Fruit fly (Drosophila melanogaster): ENCODE results near the gene CG43061.

Gene CG43061

DNA sequence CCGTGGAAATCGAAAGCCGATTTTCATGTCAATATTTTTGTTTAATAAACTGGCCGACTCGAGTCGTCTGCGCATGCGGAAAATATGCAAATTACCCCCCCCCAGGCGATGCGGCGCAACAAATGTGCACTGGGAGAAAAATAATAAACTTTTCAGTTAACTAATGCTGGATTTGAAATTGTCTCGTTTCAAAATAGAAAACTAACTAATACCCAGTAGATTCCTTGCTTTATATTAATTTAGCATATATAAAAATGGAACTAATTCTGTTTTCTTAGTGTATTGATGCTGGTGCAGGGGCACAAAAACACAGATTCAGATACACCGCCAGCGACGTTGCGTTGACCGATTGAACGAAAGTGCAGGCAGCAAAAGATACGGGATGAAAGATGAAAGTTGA is 11.6 kb upstream of the CG43061 start (continued):
- no peak for TF ChIP-seq gce (GFP tag; IDR thresholded peaks at IDR 0.05)
- TF ChIP-seq CG8388 (GFP tag; optimal IDR thresholded peaks at IDR 0.05) = peak; percentile 27
- TF ChIP-seq Hr51 (GFP tag; optimal IDR thresholded peaks at IDR 0.05) = no peak
- no peak for TF ChIP-seq sug (tag; optimal IDR thresholded peaks at IDR 0.05)
- TF ChIP-seq Ravus (GFP tag; IDR thresholded peaks at IDR 0.05) = no peak
- TF ChIP-seq bowl (GFP tag; IDR thresholded peaks at IDR 0.05) = no peak
- no peak for TF ChIP-seq mam (GFP tag; optimal IDR thresholded peaks at IDR 0.05)
- 0 out of 3 replicates have a peak, but pooled peaks have one; percentile 11 for TF ChIP-seq row (GFP tag; IDR thresholded peaks at IDR 0.05)
- peak; percentile 41 for TF ChIP-seq sisA (GFP tag; IDR thresholded peaks at IDR 0.05)
- no peak for TF ChIP-seq Spps (tag; optimal IDR thresholded peaks at IDR 0.05)
- peak; percentile 45 for TF ChIP-seq CG1603 (tag; optimal IDR thresholded peaks at IDR 0.05)
- TF ChIP-seq CG11504 (tag; optimal IDR thresholded peaks at IDR 0.05) = peak; percentile 62
- TF ChIP-seq CG17361 (GFP tag; IDR thresholded peaks at IDR 0.05) = peak; percentile 23; the same call in 1 of the 3 replicates
- TF ChIP-seq Ssrp (tag; optimal IDR thresholded peaks at IDR 0.05) = peak; percentile 10
- TF ChIP-seq bbx (GFP tag; IDR thresholded peaks at IDR 0.05; ENCODE audit: partially characterized antibody) = no peak
- peak; percentile 41; the same call in 1 of the 2 replicates for TF ChIP-seq CG31441 (GFP tag; IDR thresholded peaks at IDR 0.05)
- peak; percentile 36; the same call in 1 of the 2 replicates for TF ChIP-seq Rx (GFP tag; IDR thresholded peaks at IDR 0.05)
- no peak for TF ChIP-seq Meics (GFP tag; optimal IDR thresholded peaks at IDR 0.05)
- TF ChIP-seq Dfd (GFP tag; optimal IDR thresholded peaks at IDR 0.05) = no peak
- peak; percentile 77 for TF ChIP-seq Blimp-1 (GFP tag; optimal IDR thresholded peaks at IDR 0.05)
- TF ChIP-seq bsh (GFP tag; optimal IDR thresholded peaks at IDR 0.05) = peak in 1 of 2 experiments; percentile 51
- TF ChIP-seq CG2199 (GFP tag; IDR thresholded peaks at IDR 0.05) = no peak
- 0 out of 2 replicates have a peak, but pooled peaks have one; percentile 27 for TF ChIP-seq ssp (GFP tag; IDR thresholded peaks at IDR 0.05)
- TF ChIP-seq tap (tag; optimal IDR thresholded peaks at IDR 0.05) = peak; percentile 5
- peak; percentile 81 for TF ChIP-seq Drgx (GFP tag; IDR thresholded peaks at IDR 0.05)
- TF ChIP-seq esg (GFP tag; conservative IDR thresholded peaks at IDR 0.05) = 0 out of 2 replicates have a peak, but pooled peaks have one; percentile 11
- TF ChIP-seq nmo (GFP tag; optimal IDR thresholded peaks at IDR 0.05) = peak; percentile 4
- TF ChIP-seq Awh (GFP tag; IDR thresholded peaks at IDR 0.05) = no peak
- TF ChIP-seq ara (GFP tag; IDR thresholded peaks at IDR 0.05) = peak; percentile 43
- TF ChIP-seq D (optimal IDR thresholded peaks at IDR 0.05) = no peak
- peak; percentile 2 for TF ChIP-seq D (GFP tag; optimal IDR thresholded peaks at IDR 0.05)
- no peak for TF ChIP-seq sens-2 (GFP tag; IDR thresholded peaks at IDR 0.05)
- peak; percentile 47; the same call in 1 of the 2 replicates for TF ChIP-seq Xrp1 (GFP tag; IDR thresholded peaks at IDR 0.05)
- no peak for TF ChIP-seq amos (GFP tag; IDR thresholded peaks at IDR 0.05; ENCODE audit: partially characterized antibody)
- TF ChIP-seq Dp (GFP tag; optimal IDR thresholded peaks at IDR 0.05) = no peak
- peak; percentile 6 for TF ChIP-seq ind (GFP tag; optimal IDR thresholded peaks at IDR 0.05)
- TF ChIP-seq tx (GFP tag; optimal IDR thresholded peaks at IDR 0.05) = no peak
- peak; percentile 8 for TF ChIP-seq zen (tag; optimal IDR thresholded peaks at IDR 0.05)
- no peak for TF ChIP-seq CG12299 (tag; optimal IDR thresholded peaks at IDR 0.05)
- TF ChIP-seq gem (tag; optimal IDR thresholded peaks at IDR 0.05) = peak; percentile 32
- 0 out of 2 replicates have a peak, but pooled peaks have one; percentile 30 for TF ChIP-seq ttk (GFP tag; IDR thresholded peaks at IDR 0.05)
- TF ChIP-seq CG15601 (tag; optimal IDR thresholded peaks at IDR 0.05) = no peak
- TF ChIP-seq CG6854 (GFP tag; optimal IDR thresholded peaks at IDR 0.05) = no peak
- TF ChIP-seq az2 (GFP tag; optimal IDR thresholded peaks at IDR 0.05) = peak; percentile 11
- TF ChIP-seq sc (optimal IDR thresholded peaks at IDR 0.05) = no peak
- TF ChIP-seq sc (GFP tag; optimal IDR thresholded peaks at IDR 0.05) = no peak

Measured in whole organism, embryonic.